Fruit fly (Drosophila melanogaster) whole organism, pupa: ENCODE measurements around the gene CG5280.
A peak's percentile ranks its signal among the peaks of the same experiment; 100 is the strongest.

Experiments
- CG10348 ChIP-seq: fragments of 200-800 bp; sonication (Bioruptor generic); IDR thresholded peaks from 2 replicates; pipeline ENCODE4 v1.3.6; 2022; ENCODE audit warnings: missing biosample characterization, missing genetic modification characterization
- CG12605 ChIP-seq: fragments of 200-800 bp; sonication (Bioruptor generic); IDR thresholded peaks from 2 replicates; pipeline ENCODE4 v1.3.6; 2022; ENCODE audit warnings: missing biosample characterization, missing genetic modification characterization
- CG14655 ChIP-seq: fragments of 200-800 bp; sonication (Bioruptor generic); optimal IDR thresholded peaks from 3 replicates; lab custom pipeline; 2017; ENCODE audit warnings: mild to moderate bottlenecking, missing biosample characterization, missing genetic modification reagents, missing genetic modification characterization
- CG17806 ChIP-seq: fragments of 200-800 bp; sonication (Bioruptor generic); optimal IDR thresholded peaks from 2 replicates; lab custom pipeline; 2018; ENCODE audit warnings: missing biosample characterization, mild to moderate bottlenecking, missing genetic modification characterization, moderate library complexity
- CG34367 ChIP-seq: fragments of 200-800 bp; sonication (Bioruptor generic); optimal IDR thresholded peaks from 2 replicates; lab custom pipeline; 2018; ENCODE audit warnings: missing biosample characterization, mild to moderate bottlenecking, missing genetic modification characterization
- CG8159 ChIP-seq: fragments of 200-800 bp; sonication (Bioruptor generic); optimal IDR thresholded peaks from 3 replicates; lab custom pipeline; 2018; ENCODE audit warnings: missing biosample characterization, mild to moderate bottlenecking, missing genetic modification characterization, moderate library complexity
- CG8301 ChIP-seq: fragments of 200-800 bp; sonication (Bioruptor generic); optimal IDR thresholded peaks from 2 replicates; lab custom pipeline; 2018; ENCODE audit warnings: missing biosample characterization, mild to moderate bottlenecking, missing genetic modification characterization
- D1 ChIP-seq: fragments of 200-800 bp; sonication (Bioruptor generic); optimal IDR thresholded peaks from 2 replicates; lab custom pipeline; 2018; ENCODE audit warnings: missing biosample characterization, mild to moderate bottlenecking, missing genetic modification characterization, moderate library complexity
- EcR ChIP-seq: fragments of 200-800 bp; sonication (Bioruptor generic); optimal IDR thresholded peaks from 3 replicates; lab custom pipeline; 2019; ENCODE audit warnings: missing biosample characterization, missing genetic modification characterization, mild to moderate bottlenecking, moderate library complexity, missing genetic modification reagents
- Pif1A ChIP-seq: fragments of 200-800 bp; sonication (Bioruptor generic); optimal IDR thresholded peaks from 3 replicates; lab custom pipeline; 2016; ENCODE audit warnings: missing biosample characterization, missing genetic modification characterization
- Pif1B ChIP-seq: fragments of 200-800 bp; sonication (Bioruptor generic); optimal IDR thresholded peaks from 3 replicates; lab custom pipeline; 2016; ENCODE audit warnings: missing biosample characterization, missing genetic modification characterization
- rn ChIP-seq: fragments of 200-800 bp; sonication (Bioruptor generic); IDR thresholded peaks from 2 replicates; pipeline ENCODE4 v1.3.6; 2022; ENCODE audit warnings: missing biosample characterization, missing genetic modification characterization

DNA sequence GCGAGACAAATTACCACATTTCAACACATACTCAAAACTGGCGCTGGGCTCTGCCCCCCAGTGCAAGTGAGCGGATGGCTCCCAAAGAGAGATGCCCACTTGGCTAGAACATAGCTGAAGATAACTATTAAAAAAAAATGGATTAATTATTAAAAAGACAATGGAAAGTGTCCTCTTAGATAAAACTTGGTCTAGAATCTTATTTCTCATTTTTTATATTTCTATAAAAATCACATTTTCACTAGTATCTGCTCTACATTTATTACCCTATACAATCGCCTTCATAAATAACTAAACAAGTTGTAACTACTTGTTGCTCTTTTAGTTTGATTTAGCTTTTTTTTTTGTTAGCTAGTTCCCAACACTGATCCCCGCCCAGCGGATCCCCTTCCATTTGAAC lies 42.8 kb upstream of the CG5280 start:
- TF ChIP-seq CG34367 (tag; lab: Kevin White, UChicago): no peak
- TF ChIP-seq Pif1A (GFP tag; lab: Kevin White, UChicago): no peak
- TF ChIP-seq D1: no peak
- TF ChIP-seq CG17806 (tag; lab: Kevin White, UChicago): peak; percentile 8
- TF ChIP-seq CG8159: peak; percentile 34
- TF ChIP-seq EcR (GFP tag; lab: Kevin White, UChicago): no peak
- no peak for TF ChIP-seq CG8301 (tag; lab: Kevin White, UChicago)
- TF ChIP-seq CG14655 (GFP tag; lab: Kevin White, UChicago): peak; percentile 0
- TF ChIP-seq Pif1B: no peak
- no peak for TF ChIP-seq CG10348 (GFP tag; lab: Robert Waterston, UW)
- no peak for TF ChIP-seq rn (GFP tag; lab: Robert Waterston, UW)
- no peak for TF ChIP-seq CG12605 (GFP tag; lab: Robert Waterston, UW)
